Fruit fly (Drosophila melanogaster) whole organism, prepupa: ENCODE measurements around the gene Rph.

Experiments used
- CG10631 ChIP-seq: fragments of 200-800 bp; sonication (Bioruptor generic); optimal IDR thresholded peaks from 2 replicates; lab custom pipeline; 2016; ENCODE audit warnings: missing biosample characterization, missing genetic modification characterization
- CG11902 ChIP-seq: fragments of 200-800 bp; sonication (Bioruptor generic); optimal IDR thresholded peaks from 3 replicates; lab custom pipeline; 2016; ENCODE audit warnings: missing biosample characterization, missing genetic modification characterization
- CG1621 ChIP-seq: fragments of 200-800 bp; sonication (Bioruptor generic); optimal IDR thresholded peaks from 3 replicates; lab custom pipeline; 2018; ENCODE audit warnings: missing biosample characterization, mild to moderate bottlenecking, missing genetic modification characterization
- CG16779 ChIP-seq: fragments of 200-800 bp; sonication (Bioruptor generic); optimal IDR thresholded peaks from 3 replicates; lab custom pipeline; 2017; ENCODE audit warnings: missing biosample characterization, mild to moderate bottlenecking, missing genetic modification characterization
- CG3032 ChIP-seq: fragments of 200-800 bp; optimal IDR thresholded peaks from 2 replicates; lab custom pipeline; 2019; ENCODE audit warnings: missing biosample characterization, mild to moderate bottlenecking, missing genetic modification characterization, moderate library complexity
- CG32006 ChIP-seq: fragments of 200-800 bp; sonication (Bioruptor generic); optimal IDR thresholded peaks from 3 replicates; lab custom pipeline; 2017; ENCODE audit warnings: missing biosample characterization, mild to moderate bottlenecking, missing genetic modification characterization
- CG34406 ChIP-seq: fragments of 200-800 bp; sonication (Bioruptor generic); optimal IDR thresholded peaks from 3 replicates; lab custom pipeline; 2016; ENCODE audit warnings: missing biosample characterization, missing genetic modification characterization
- CG3919 ChIP-seq: fragments of 200-800 bp; sonication (Bioruptor generic); optimal IDR thresholded peaks from 3 replicates; lab custom pipeline; 2016; ENCODE audit warnings: missing biosample characterization, missing genetic modification characterization
- CG4318 ChIP-seq: fragments of 200-800 bp; sonication (Bioruptor generic); optimal IDR thresholded peaks from 3 replicates; lab custom pipeline; 2017; ENCODE audit warnings: missing biosample characterization, mild to moderate bottlenecking, missing genetic modification characterization
- CG6163 ChIP-seq: fragments of 200-800 bp; sonication (Bioruptor generic); IDR thresholded peaks from 3 replicates; pipeline ENCODE4 v1.3.6; 2022; ENCODE audit warnings: missing biosample characterization, missing genetic modification characterization
- CG6276 ChIP-seq: fragments of 200-800 bp; sonication (Bioruptor generic); optimal IDR thresholded peaks from 2 replicates; lab custom pipeline; 2017; ENCODE audit warnings: missing biosample characterization, mild to moderate bottlenecking, missing genetic modification characterization
- CG6792 ChIP-seq: fragments of 200-800 bp; sonication (Bioruptor generic); optimal IDR thresholded peaks from 3 replicates; lab custom pipeline; 2016; ENCODE audit warnings: missing biosample characterization, missing genetic modification characterization
- CG6808 ChIP-seq: fragments of 200-800 bp; sonication (Bioruptor generic); optimal IDR thresholded peaks from 3 replicates; lab custom pipeline; 2017; ENCODE audit warnings: missing biosample characterization, missing genetic modification characterization, mild to moderate bottlenecking, moderate library complexity, missing genetic modification reagents
- CG6854 ChIP-seq: fragments of 200-800 bp; sonication (Bioruptor generic); optimal IDR thresholded peaks from 2 replicates; lab custom pipeline; 2017; ENCODE audit warnings: missing biosample characterization, mild to moderate bottlenecking, missing genetic modification characterization
- CG7368 ChIP-seq: fragments of 200-800 bp; sonication (Bioruptor generic); optimal IDR thresholded peaks from 3 replicates; lab custom pipeline; 2016; ENCODE audit warnings: missing biosample characterization, missing genetic modification characterization
- CG8319 ChIP-seq: fragments of 200-800 bp; sonication (Bioruptor generic); optimal IDR thresholded peaks from 3 replicates; lab custom pipeline; 2016; ENCODE audit warnings: missing biosample characterization, missing genetic modification characterization
- CG8632 ChIP-seq: fragments of 200-800 bp; sonication (Bioruptor generic); optimal IDR thresholded peaks from 3 replicates; lab custom pipeline; 2016; ENCODE audit warnings: missing biosample characterization, missing genetic modification characterization
- Eip75B ChIP-seq: fragments of 200-800 bp; sonication (Bioruptor generic); optimal IDR thresholded peaks from 3 replicates; lab custom pipeline; 2016; ENCODE audit warnings: missing biosample characterization, missing genetic modification characterization
- Eip78C ChIP-seq: fragments of 200-800 bp; sonication (Bioruptor generic); peaks from one replicate; lab custom pipeline; 2016; ENCODE audit warnings: missing biosample characterization, missing genetic modification characterization
- Ets21C ChIP-seq: fragments of 200-800 bp; sonication (Bioruptor generic); optimal IDR thresholded peaks from 3 replicates; lab custom pipeline; 2016; ENCODE audit warnings: missing biosample characterization, missing genetic modification characterization
- Ets96B ChIP-seq: fragments of 200-800 bp; optimal IDR thresholded peaks from 2 replicates; lab custom pipeline; 2019; ENCODE audit warnings: missing biosample characterization, mild to moderate bottlenecking, missing genetic modification characterization, moderate library complexity
- Gug ChIP-seq: fragments of 200-800 bp; sonication (Bioruptor generic); IDR thresholded peaks from 2 replicates; pipeline ENCODE4 v1.3.6; 2022; ENCODE audit warnings: missing biosample characterization, missing genetic modification characterization
- Hr39 ChIP-seq: fragments of 200-800 bp; sonication (Bioruptor generic); optimal IDR thresholded peaks from 2 replicates; lab custom pipeline; 2016; ENCODE audit warnings: missing biosample characterization, missing genetic modification characterization
- Hr4 ChIP-seq: fragments of 200-800 bp; sonication (Bioruptor generic); optimal IDR thresholded peaks from 3 replicates; lab custom pipeline; 2016; ENCODE audit warnings: missing biosample characterization, missing genetic modification characterization
- Lpt ChIP-seq: fragments of 200-800 bp; sonication (Bioruptor generic); optimal IDR thresholded peaks from 3 replicates; lab custom pipeline; 2016; ENCODE audit warnings: missing biosample characterization, missing genetic modification characterization
- Met ChIP-seq: fragments of 200-800 bp; sonication (Bioruptor generic); optimal IDR thresholded peaks from 3 replicates; lab custom pipeline; 2016; ENCODE audit warnings: missing biosample characterization, missing genetic modification characterization
- Smox ChIP-seq: fragments of 200-800 bp; sonication (Bioruptor generic); optimal IDR thresholded peaks from 3 replicates; lab custom pipeline; 2016; ENCODE audit warnings: missing biosample characterization, missing genetic modification characterization
- Sox15 ChIP-seq: fragments of 200-800 bp; sonication (Bioruptor generic); optimal IDR thresholded peaks from 3 replicates; lab custom pipeline; 2016; ENCODE audit warnings: missing biosample characterization, missing genetic modification characterization
- dac ChIP-seq: fragments of 200-800 bp; sonication (Bioruptor generic); optimal IDR thresholded peaks from 2 replicates; lab custom pipeline; 2017; ENCODE audit warnings: missing biosample characterization, mild to moderate bottlenecking, missing genetic modification characterization
- eg ChIP-seq: fragments of 200-800 bp; sonication (Bioruptor generic); IDR thresholded peaks from 3 replicates; pipeline ENCODE4 v1.3.6; 2022; ENCODE audit warnings: missing biosample characterization, missing genetic modification characterization
- esn ChIP-seq: fragments of 200-800 bp; sonication (Bioruptor generic); optimal IDR thresholded peaks from 2 replicates; lab custom pipeline; 2016; ENCODE audit warnings: missing biosample characterization, mild to moderate bottlenecking, missing genetic modification characterization, moderate library complexity
- fd59A ChIP-seq: fragments of 200-800 bp; sonication (Bioruptor generic); optimal IDR thresholded peaks from 2 replicates; lab custom pipeline; 2017; ENCODE audit warnings: missing biosample characterization, mild to moderate bottlenecking, missing genetic modification characterization, missing genetic modification reagents
- fd85E ChIP-seq: fragments of 200-800 bp; sonication (Bioruptor generic); optimal IDR thresholded peaks from 3 replicates; lab custom pipeline; 2016; ENCODE audit warnings: missing biosample characterization, missing genetic modification characterization
- fkh ChIP-seq: fragments of 200-800 bp; sonication (Bioruptor generic); optimal IDR thresholded peaks from 3 replicates; lab custom pipeline; 2017; ENCODE audit warnings: missing biosample characterization, mild to moderate bottlenecking, missing genetic modification characterization, moderate library complexity
- lz ChIP-seq: fragments of 200-800 bp; sonication (Bioruptor generic); optimal IDR thresholded peaks from 3 replicates; lab custom pipeline; 2016; ENCODE audit warnings: missing biosample characterization, missing genetic modification characterization
- salr ChIP-seq, 2 experiments: fragments of 200-800 bp; sonication (Bioruptor generic); optimal IDR thresholded peaks; 3 replicates each; lab custom pipeline; 2016 to 2018; ENCODE audit warnings: missing biosample characterization in 2 of 2, missing genetic modification characterization in 2 of 2, mild to moderate bottlenecking in 1 of 2
- spab ChIP-seq: fragments of 200-800 bp; sonication (Bioruptor generic); optimal IDR thresholded peaks from 2 replicates; lab custom pipeline; 2017; ENCODE audit warnings: missing biosample characterization, mild to moderate bottlenecking, missing genetic modification characterization, missing genetic modification reagents
- ss ChIP-seq, 2 experiments: fragments of 200-800 bp; sonication (Bioruptor generic); optimal IDR thresholded peaks; 2 replicates in 1 of 2; 3 replicates in 1 of 2; lab custom pipeline; 2017 to 2018; ENCODE audit warnings: mild to moderate bottlenecking in 2 of 2, missing biosample characterization in 2 of 2, missing genetic modification characterization in 2 of 2, moderate library complexity in 1 of 2
- topi ChIP-seq: fragments of 200-800 bp; sonication (Bioruptor generic); optimal IDR thresholded peaks from 3 replicates; lab custom pipeline; 2016; ENCODE audit warnings: missing biosample characterization, missing genetic modification characterization
- vri ChIP-seq: fragments of 200-800 bp; sonication (Bioruptor generic); optimal IDR thresholded peaks from 3 replicates; lab custom pipeline; 2016; ENCODE audit warnings: missing biosample characterization, mild to moderate bottlenecking, missing genetic modification characterization

The Rph gene

dm6 chrX:10756026-10756561 is 1.4 kb downstream of the Rph start (continued):
- TF ChIP-seq fkh (GFP tag; lab: Kevin White, UChicago) (no peak), Lpt (GFP tag; lab: Kevin White, UChicago) (no peak), CG6163 (GFP tag; lab: Robert Waterston, UW) (no peak), Ets96B (tag; lab: Kevin White, UChicago) (peak; percentile 1), CG3032 (tag; lab: Kevin White, UChicago) (no peak), topi (peak; percentile 3), eg (GFP tag; lab: Robert Waterston, UW) (no peak), CG32006 (GFP tag; lab: Kevin White, UChicago) (peak; percentile 47), CG1621 (tag; lab: Kevin White, UChicago) (no peak), CG34406 (GFP tag; lab: Kevin White, UChicago) (no peak), fd59A (GFP tag; lab: Kevin White, UChicago) (no peak), CG6276 (GFP tag; lab: Kevin White, UChicago) (no peak), Smox (GFP tag; lab: Kevin White, UChicago) (peak; percentile 9), CG8319 (GFP tag; lab: Kevin White, UChicago) (no peak), Sox15 (GFP tag; lab: Kevin White, UChicago) (no peak), CG4318 (no peak), lz (no peak), Hr39 (no peak), CG6808 (peak; percentile 20), fd85E (GFP tag; lab: Kevin White, UChicago) (no peak), spab (peak; percentile 2), vri (GFP tag; lab: Kevin White, UChicago) (no peak), CG10631 (GFP tag; lab: Kevin White, UChicago) (peak; percentile 33), CG7368 (GFP tag; lab: Kevin White, UChicago) (no peak), salr (GFP tag; optimal IDR thresholded peaks at IDR 0.05; lab: Kevin White, UChicago) (peak in 1 of 2 experiments; percentile 43), CG3919 (GFP tag; lab: Kevin White, UChicago) (no peak), Hr4 (peak; percentile 24), CG6854 (GFP tag; lab: Kevin White, UChicago) (no peak), Eip78C (GFP tag; lab: Kevin White, UChicago) (peak; percentile 59), Ets21C (GFP tag; lab: Kevin White, UChicago) (no peak), Gug (GFP tag; lab: Robert Waterston, UW) (no peak), Met (GFP tag; lab: Kevin White, UChicago) (peak; percentile 3), Eip75B (peak; percentile 2), CG16779 (tag; lab: Kevin White, UChicago) (no peak), CG6792 (GFP tag; lab: Kevin White, UChicago) (no peak), dac (GFP tag; lab: Kevin White, UChicago) (peak; percentile 20), esn (GFP tag; lab: Kevin White, UChicago) (peak; percentile 22), CG8632 (peak; percentile 4), ss (GFP tag; optimal IDR thresholded peaks at IDR 0.05; lab: Kevin White, UChicago) (peak in 1 of 2 experiments; percentile 18), CG11902 (GFP tag; lab: Kevin White, UChicago) (no peak)

dm6 chrX:10751777-10752176 is 5.7 kb downstream of the Rph start:
- no peak for TF ChIP-seq Ets96B (tag; lab: Kevin White, UChicago)

- TF ChIP-seq Eip78C (GFP tag; lab: Kevin White, UChicago) (peak; percentile 54), CG3032 (tag; lab: Kevin White, UChicago) (no peak), esn (GFP tag; lab: Kevin White, UChicago) (no peak), fd59A (GFP tag; lab: Kevin White, UChicago) (no peak), Lpt (GFP tag; lab: Kevin White, UChicago) (no peak)
Observed at dm6 chrX:10750676-10751075, 6.8 kb downstream of the Rph start.
